Fruit fly (Drosophila melanogaster) whole organism, prepupa: ENCODE measurements around the gene superdeath.

Experiments
- CG11902 ChIP-seq: fragments of 200-800 bp; sonication (Bioruptor generic); optimal IDR thresholded peaks from 3 replicates; lab custom pipeline; 2016; ENCODE audit warnings: missing biosample characterization, missing genetic modification characterization
- CG1621 ChIP-seq: fragments of 200-800 bp; sonication (Bioruptor generic); optimal IDR thresholded peaks from 3 replicates; lab custom pipeline; 2018; ENCODE audit warnings: missing biosample characterization, mild to moderate bottlenecking, missing genetic modification characterization
- CG16779 ChIP-seq: fragments of 200-800 bp; sonication (Bioruptor generic); optimal IDR thresholded peaks from 3 replicates; lab custom pipeline; 2017; ENCODE audit warnings: missing biosample characterization, mild to moderate bottlenecking, missing genetic modification characterization
- CG6854 ChIP-seq: fragments of 200-800 bp; sonication (Bioruptor generic); optimal IDR thresholded peaks from 2 replicates; lab custom pipeline; 2017; ENCODE audit warnings: missing biosample characterization, mild to moderate bottlenecking, missing genetic modification characterization
- CG8319 ChIP-seq: fragments of 200-800 bp; sonication (Bioruptor generic); optimal IDR thresholded peaks from 3 replicates; lab custom pipeline; 2016; ENCODE audit warnings: missing biosample characterization, missing genetic modification characterization
- Ets96B ChIP-seq: fragments of 200-800 bp; optimal IDR thresholded peaks from 2 replicates; lab custom pipeline; 2019; ENCODE audit warnings: missing biosample characterization, mild to moderate bottlenecking, missing genetic modification characterization, moderate library complexity
- Hr38 ChIP-seq: sonication (Bioruptor generic); optimal IDR thresholded peaks from 2 replicates; lab custom pipeline; 2016; ENCODE audit warnings: missing biosample characterization, missing genetic modification characterization
- Sox102F ChIP-seq: fragments of 200-800 bp; sonication (Bioruptor generic); optimal IDR thresholded peaks from 2 replicates; lab custom pipeline; 2016; ENCODE audit warnings: missing biosample characterization, mild to moderate bottlenecking, missing genetic modification characterization
- dsx ChIP-seq: fragments of 200-800 bp; optimal IDR thresholded peaks from 3 replicates; lab custom pipeline; 2019; ENCODE audit warnings: missing biosample characterization, mild to moderate bottlenecking, missing genetic modification characterization, moderate library complexity; ENCODE audit not compliant: poor library complexity, severe bottlenecking
- fd59A ChIP-seq: fragments of 200-800 bp; sonication (Bioruptor generic); optimal IDR thresholded peaks from 2 replicates; lab custom pipeline; 2017; ENCODE audit warnings: missing biosample characterization, mild to moderate bottlenecking, missing genetic modification characterization, missing genetic modification reagents
- fkh ChIP-seq: fragments of 200-800 bp; sonication (Bioruptor generic); optimal IDR thresholded peaks from 3 replicates; lab custom pipeline; 2017; ENCODE audit warnings: missing biosample characterization, mild to moderate bottlenecking, missing genetic modification characterization, moderate library complexity
- pdm3 ChIP-seq: fragments of 200-800 bp; sonication (Bioruptor generic); optimal IDR thresholded peaks from 3 replicates; lab custom pipeline; 2016; ENCODE audit warnings: missing biosample characterization, missing genetic modification characterization

DNA sequence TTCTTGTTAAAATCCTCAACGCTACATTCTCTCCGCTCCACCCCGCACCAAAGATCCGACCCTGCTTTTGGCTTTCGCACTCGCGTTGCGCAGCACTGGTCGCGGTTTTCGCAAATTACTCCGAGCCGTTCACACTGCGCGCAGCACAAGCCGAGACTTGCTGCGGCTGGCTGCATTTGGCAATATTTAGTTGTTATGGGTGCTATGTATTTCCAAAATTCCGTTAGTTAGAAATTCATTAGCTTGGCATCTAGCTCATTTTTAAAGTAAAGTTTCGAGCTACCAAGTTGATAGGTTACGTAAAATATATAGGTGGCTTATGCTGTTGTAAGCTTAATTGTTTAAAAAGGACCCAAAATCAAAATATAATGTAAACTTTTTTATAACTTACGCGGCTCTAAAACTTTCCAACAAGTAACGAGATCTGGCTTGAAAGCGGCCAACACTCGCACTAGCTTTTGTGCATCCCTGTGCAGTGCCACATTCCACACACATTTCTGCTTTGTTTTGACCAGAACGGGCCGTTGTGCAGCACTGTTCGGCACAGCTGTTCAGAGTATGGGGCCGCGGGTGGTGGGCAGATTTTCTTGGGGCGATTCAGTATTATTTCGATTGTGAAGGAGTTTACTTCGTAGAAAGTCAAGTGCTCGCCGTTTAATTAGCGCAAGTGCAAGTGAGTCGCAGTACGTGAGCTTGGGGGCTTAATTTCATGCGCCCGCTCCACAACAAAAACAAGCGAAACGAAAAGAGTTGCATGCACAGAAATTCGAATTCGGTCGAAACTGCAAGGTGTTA, 15.4 kb upstream of the superdeath start, which contains the start of the genes yem and Ctl2:
- TF ChIP-seq pdm3 (GFP tag; lab: Kevin White, UChicago) (peak; percentile 75), CG16779 (tag; lab: Kevin White, UChicago) (peak; percentile 26), dsx (GFP tag; lab: Kevin White, UChicago) (peak; percentile 6), fd59A (GFP tag; lab: Kevin White, UChicago) (peak; percentile 52), fkh (GFP tag; lab: Kevin White, UChicago) (no peak), CG8319 (peak; percentile 49), Sox102F (no peak), CG11902 (GFP tag; lab: Kevin White, UChicago) (peak; percentile 50), CG6854 (GFP tag; lab: Kevin White, UChicago) (peak; percentile 39), CG1621 (tag; lab: Kevin White, UChicago) (no peak), Ets96B (tag; lab: Kevin White, UChicago) (peak; percentile 25), Hr38 (peak; percentile 30)
